Fruit fly (Drosophila melanogaster) whole organism, embryonic: ENCODE measurements around the gene CG5235.
A peak's percentile ranks its signal among the peaks of the same experiment; 100 is the strongest.

ENCODE experiments used
- Ada2b ChIP-seq: fragments of 200-800 bp; sonication (Bioruptor generic); IDR thresholded peaks from 2 replicates; pipeline ENCODE4 v1.3.6; 2022; ENCODE audit warnings: missing biosample characterization, missing genetic modification characterization
- Bdp1 ChIP-seq: fragments of 200-800 bp; sonication (Bioruptor generic); optimal IDR thresholded peaks from 3 replicates; lab custom pipeline; 2016; ENCODE audit warnings: missing biosample characterization, missing genetic modification characterization
- C15 ChIP-seq: fragments of 200-800 bp; sonication (Bioruptor generic); IDR thresholded peaks from 3 replicates; pipeline ENCODE4 v1.3.6; 2022; ENCODE audit warnings: missing biosample characterization, missing genetic modification characterization
- CG10462 ChIP-seq: fragments of 200-800 bp; sonication (Bioruptor generic); optimal IDR thresholded peaks from 2 replicates; lab custom pipeline; 2016; ENCODE audit warnings: missing biosample characterization, missing genetic modification characterization
- CG10543 ChIP-seq: fragments of 200-800 bp; sonication (Bioruptor generic); optimal IDR thresholded peaks from 3 replicates; lab custom pipeline; 2017; ENCODE audit warnings: missing biosample characterization, mild to moderate bottlenecking, missing genetic modification characterization, moderate library complexity
- CG10979 ChIP-seq: fragments of 200-800 bp; sonication (Bioruptor generic); optimal IDR thresholded peaks from 2 replicates; lab custom pipeline; 2018; ENCODE audit warnings: missing biosample characterization, mild to moderate bottlenecking, missing genetic modification characterization, moderate library complexity
- CG11504 ChIP-seq: fragments of 200-800 bp; sonication (Bioruptor generic); optimal IDR thresholded peaks from 3 replicates; lab custom pipeline; 2019; ENCODE audit warnings: missing biosample characterization, mild to moderate bottlenecking, missing genetic modification characterization, moderate library complexity
- CG12071 ChIP-seq: fragments of 200-800 bp; sonication (Bioruptor generic); optimal IDR thresholded peaks from 3 replicates; lab custom pipeline; 2018; ENCODE audit warnings: missing biosample characterization, mild to moderate bottlenecking, missing genetic modification characterization
- CG12659 ChIP-seq: fragments of 200-800 bp; sonication (Bioruptor generic); optimal IDR thresholded peaks from 3 replicates; lab custom pipeline; 2017; ENCODE audit warnings: mild to moderate bottlenecking, missing biosample characterization, missing genetic modification reagents, missing genetic modification characterization
- CG13287 ChIP-seq: fragments of 200-800 bp; sonication (Bioruptor generic); IDR thresholded peaks from 2 replicates; pipeline ENCODE4 v1.3.6; 2022; ENCODE audit warnings: missing biosample characterization, missing genetic modification characterization; ENCODE audit not compliant: partially characterized antibody
- CG13894 ChIP-seq: fragments of 200-800 bp; sonication (Bioruptor generic); optimal IDR thresholded peaks from 3 replicates; lab custom pipeline; 2018; ENCODE audit warnings: missing biosample characterization, mild to moderate bottlenecking, missing genetic modification characterization, moderate library complexity
- CG15479 ChIP-seq: fragments of 200-800 bp; sonication (Bioruptor generic); optimal IDR thresholded peaks from 3 replicates; lab custom pipeline; 2019; ENCODE audit warnings: missing biosample characterization, mild to moderate bottlenecking, missing genetic modification characterization, moderate library complexity
- CG1603 ChIP-seq: fragments of 200-800 bp; sonication (Bioruptor generic); optimal IDR thresholded peaks from 2 replicates; lab custom pipeline; 2019; ENCODE audit warnings: missing biosample characterization, mild to moderate bottlenecking, missing genetic modification characterization, moderate library complexity
- CG18619 ChIP-seq: fragments of 200-800 bp; sonication (Bioruptor generic); optimal IDR thresholded peaks from 3 replicates; lab custom pipeline; 2017; ENCODE audit warnings: missing biosample characterization, mild to moderate bottlenecking, missing genetic modification characterization
- CG31441 ChIP-seq: fragments of 200-800 bp; sonication (Bioruptor generic); IDR thresholded peaks from 2 replicates; pipeline ENCODE4 v1.3.6; 2022; ENCODE audit warnings: missing biosample characterization, missing genetic modification characterization
- CG32767 ChIP-seq: fragments of 200-800 bp; sonication (Bioruptor generic); IDR thresholded peaks from 2 replicates; pipeline ENCODE4 v1.3.6; 2022; ENCODE audit warnings: missing biosample characterization, missing genetic modification characterization
- CG33557 ChIP-seq: fragments of 200-800 bp; sonication (Bioruptor generic); optimal IDR thresholded peaks from 2 replicates; lab custom pipeline; 2019; ENCODE audit warnings: missing biosample characterization, mild to moderate bottlenecking, missing genetic modification characterization, moderate library complexity
- CG43689 ChIP-seq: fragments of 200-800 bp; sonication (Bioruptor generic); IDR thresholded peaks from 2 replicates; pipeline ENCODE4 v1.3.6; 2022; ENCODE audit warnings: missing biosample characterization, missing genetic modification characterization
- CG4730 ChIP-seq: fragments of 200-800 bp; sonication (Bioruptor generic); IDR thresholded peaks from 2 replicates; pipeline ENCODE4 v1.3.6; 2022; ENCODE audit warnings: missing biosample characterization, missing genetic modification characterization
- CG9797 ChIP-seq: fragments of 200-800 bp; sonication (Bioruptor generic); optimal IDR thresholded peaks from 3 replicates; lab custom pipeline; 2018; ENCODE audit warnings: missing biosample characterization, mild to moderate bottlenecking, missing genetic modification characterization
- CTCF ChIP-seq: fragments of 200-800 bp; sonication (Bioruptor generic); optimal IDR thresholded peaks from 2 replicates; lab custom pipeline; 2017; ENCODE audit warnings: missing biosample characterization, mild to moderate bottlenecking, missing genetic modification characterization, moderate library complexity
- D19B ChIP-seq: fragments of 200-800 bp; sonication (Bioruptor generic); optimal IDR thresholded peaks from 2 replicates; lab custom pipeline; 2017; ENCODE audit warnings: missing biosample characterization, mild to moderate bottlenecking, missing genetic modification characterization
- Doc3 ChIP-seq: fragments of 200-800 bp; sonication (Bioruptor generic); IDR thresholded peaks from 3 replicates; pipeline ENCODE4 v1.3.6; 2022; ENCODE audit warnings: missing biosample characterization, missing genetic modification characterization; ENCODE audit not compliant: partially characterized antibody
- GATAe ChIP-seq: fragments of 200-800 bp; sonication (Bioruptor generic); conservative IDR thresholded peaks from 2 replicates; pipeline ENCODE4 v1.3.6; 2022; ENCODE audit warnings: missing biosample characterization, missing genetic modification characterization
- HLHmδ ChIP-seq: fragments of 200-800 bp; sonication (Bioruptor generic); optimal IDR thresholded peaks from 2 replicates; lab custom pipeline; 2018; ENCODE audit warnings: missing biosample characterization, mild to moderate bottlenecking, missing genetic modification characterization, moderate library complexity
- HmgZ ChIP-seq: fragments of 200-800 bp; sonication (Bioruptor generic); optimal IDR thresholded peaks from 2 replicates; lab custom pipeline; 2018; ENCODE audit warnings: missing biosample characterization, mild to moderate bottlenecking, missing genetic modification characterization
- Hr51 ChIP-seq, 2 experiments: fragments of 200-800 bp; sonication (Bioruptor generic); optimal IDR thresholded peaks; 2 replicates in 1 of 2; 3 replicates in 1 of 2; lab custom pipeline; 2016 to 2018; ENCODE audit warnings: missing biosample characterization in 2 of 2, missing genetic modification characterization in 2 of 2, mild to moderate bottlenecking in 1 of 2, moderate library complexity in 1 of 2
- Hr78 ChIP-seq, 2 experiments: fragments of 200-800 bp in 1 of 2; fragments of >200 bp in 1 of 2; sonication (Bioruptor generic) in 1 of 2; optimal IDR thresholded peaks; 2 replicates each; lab custom pipeline; 2017 to 2019; ENCODE audit warnings: missing biosample characterization in 2 of 2, missing genetic modification characterization in 2 of 2, mild to moderate bottlenecking in 1 of 2, moderate library complexity in 1 of 2
- Jarid2 ChIP-seq: fragments of 200-800 bp; sonication (Bioruptor generic); optimal IDR thresholded peaks from 3 replicates; lab custom pipeline; 2017; ENCODE audit warnings: mild to moderate bottlenecking, missing biosample characterization, missing genetic modification reagents, missing genetic modification characterization
- Mes4 ChIP-seq: fragments of 200-800 bp; sonication (Bioruptor generic); optimal IDR thresholded peaks from 2 replicates; lab custom pipeline; 2016; ENCODE audit warnings: missing biosample characterization, missing genetic modification characterization
- NK7.1 ChIP-seq: fragments of 200-800 bp; sonication (Bioruptor generic); optimal IDR thresholded peaks from 3 replicates; lab custom pipeline; 2016; ENCODE audit warnings: missing biosample characterization, missing genetic modification characterization
- Oaz ChIP-seq: fragments of 200-800 bp; sonication (Bioruptor generic); IDR thresholded peaks from 2 replicates; pipeline ENCODE4 v1.3.6; 2022; ENCODE audit warnings: missing biosample characterization, missing genetic modification characterization
- Sry-δ ChIP-seq: fragments of 200-800 bp; sonication (Bioruptor generic); optimal IDR thresholded peaks from 2 replicates; lab custom pipeline; 2016; ENCODE audit warnings: missing biosample characterization, missing genetic modification characterization
- Ssrp ChIP-seq: fragments of 200-800 bp; sonication (Bioruptor generic); optimal IDR thresholded peaks from 2 replicates; lab custom pipeline; 2018; ENCODE audit warnings: missing biosample characterization, mild to moderate bottlenecking, missing genetic modification characterization, moderate library complexity
- al ChIP-seq: fragments of 200-800 bp; sonication (Bioruptor generic); IDR thresholded peaks from 2 replicates; pipeline ENCODE4 v1.3.6; 2022; ENCODE audit warnings: missing biosample characterization, missing genetic modification characterization
- br ChIP-seq: fragments of >200 bp; optimal IDR thresholded peaks from 2 replicates; lab custom pipeline; 2017
- cato ChIP-seq: fragments of 200-800 bp; sonication (Bioruptor generic); optimal IDR thresholded peaks from 2 replicates; lab custom pipeline; 2016; ENCODE audit warnings: missing biosample characterization, missing genetic modification characterization, borderline replicate concordance
- crol ChIP-seq: fragments of 200-800 bp; sonication (Bioruptor generic); IDR thresholded peaks from 2 replicates; pipeline ENCODE4 v1.3.6; 2022; ENCODE audit warnings: missing biosample characterization, missing genetic modification characterization
- dysf ChIP-seq: fragments of 200-800 bp; sonication (Bioruptor generic); IDR thresholded peaks from 3 replicates; pipeline ENCODE4 v1.3.6; 2022; ENCODE audit warnings: missing biosample characterization, missing genetic modification characterization
- jumu ChIP-seq: fragments of 200-800 bp; sonication (Bioruptor generic); optimal IDR thresholded peaks from 3 replicates; lab custom pipeline; 2016; ENCODE audit warnings: missing biosample characterization, missing genetic modification characterization
- kah ChIP-seq: fragments of 200-800 bp; sonication (Bioruptor generic); optimal IDR thresholded peaks from 2 replicates; lab custom pipeline; 2018; ENCODE audit warnings: missing biosample characterization, mild to moderate bottlenecking, missing genetic modification characterization
- p53 ChIP-seq: fragments of 200-800 bp; sonication (Bioruptor generic); optimal IDR thresholded peaks from 2 replicates; lab custom pipeline; 2016; ENCODE audit warnings: missing biosample characterization, missing genetic modification characterization
- prd ChIP-seq, 3 experiments: fragments of >200 bp in 2 of 3; fragments of 200-800 bp in 1 of 3; sonication (Bioruptor generic) in 1 of 3; optimal IDR thresholded peaks in 2 of 3; IDR thresholded peaks in 1 of 3; 2 replicates in 2 of 3; 3 replicates in 1 of 3; pipeline versions ENCODE4 v1.3.6 to Lab custom; 2017 to 2022; ENCODE audit warnings: missing biosample characterization in 1 of 3, missing genetic modification characterization in 1 of 3
- sd ChIP-seq: fragments of 200-800 bp; sonication (Bioruptor generic); optimal IDR thresholded peaks from 3 replicates; lab custom pipeline; 2018; ENCODE audit warnings: missing biosample characterization, mild to moderate bottlenecking, missing genetic modification characterization, moderate library complexity
- slbo ChIP-seq: fragments of 200-800 bp; sonication (Bioruptor generic); IDR thresholded peaks from 2 replicates; pipeline ENCODE4 v1.3.6; 2022; ENCODE audit warnings: missing biosample characterization, missing genetic modification characterization
- sqz ChIP-seq: fragments of 200-800 bp; sonication (Bioruptor generic); optimal IDR thresholded peaks from 3 replicates; lab custom pipeline; 2018; ENCODE audit warnings: missing biosample characterization, mild to moderate bottlenecking, missing genetic modification characterization
- tap ChIP-seq: fragments of 200-800 bp; optimal IDR thresholded peaks from 3 replicates; lab custom pipeline; 2019; ENCODE audit warnings: missing biosample characterization, mild to moderate bottlenecking, missing genetic modification characterization, moderate library complexity
- toy ChIP-seq: fragments of 200-800 bp; sonication (Bioruptor generic); IDR thresholded peaks from 2 replicates; pipeline ENCODE4 v1.3.6; 2022; ENCODE audit warnings: missing biosample characterization, missing genetic modification characterization
- unc-4 ChIP-seq: fragments of 200-800 bp; sonication (Bioruptor generic); IDR thresholded peaks from 2 replicates; pipeline ENCODE4 v1.3.6; 2022; ENCODE audit warnings: missing biosample characterization, missing genetic modification characterization; ENCODE audit not compliant: partially characterized antibody

CG5235 gene

DNA sequence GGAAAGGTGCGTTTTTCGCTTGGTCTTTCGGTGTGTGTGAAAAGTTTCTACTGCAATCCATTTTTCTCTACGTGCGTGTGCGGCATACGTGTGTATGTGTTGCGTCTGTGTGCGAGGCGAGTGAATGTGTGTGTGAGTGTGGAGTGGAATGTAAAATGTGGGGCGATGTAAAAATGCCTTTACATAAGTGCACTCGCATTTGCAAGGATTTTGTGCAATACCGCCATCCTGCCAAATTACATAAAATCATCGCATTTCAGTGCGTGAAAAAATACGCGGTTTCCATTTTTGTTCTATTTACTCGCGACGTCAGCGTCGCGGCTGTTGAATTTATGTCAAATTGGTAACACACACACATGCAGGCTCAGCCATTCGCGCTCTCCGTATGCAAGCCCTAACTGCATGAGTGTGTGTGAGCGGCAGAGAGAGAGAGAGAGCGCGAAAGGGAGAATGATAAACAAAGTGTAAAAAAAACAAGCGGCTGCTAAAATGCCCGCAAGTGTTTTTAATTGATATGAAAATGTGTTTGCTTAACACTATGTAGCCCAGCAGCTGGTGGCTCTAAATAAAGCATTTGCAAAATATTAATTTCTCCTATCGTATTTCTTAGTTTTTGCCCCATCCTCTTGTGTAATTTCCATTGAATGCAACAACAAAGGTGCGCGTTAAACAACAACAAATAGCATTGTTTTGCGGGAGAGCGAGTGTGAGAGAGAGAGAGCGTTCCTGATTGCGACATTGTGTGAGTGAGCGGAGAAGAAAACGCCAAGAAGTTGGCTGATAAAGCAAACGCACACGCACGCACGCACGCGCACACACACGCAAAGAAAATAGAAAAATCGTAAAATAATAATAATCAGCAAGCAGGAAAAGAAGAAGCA lies 37.8 kb downstream of the CG5235 start (continued):
- TF ChIP-seq CG10462 = no peak
- TF ChIP-seq Ada2b (GFP tag; lab: Robert Waterston, UW) = no peak
- TF ChIP-seq CG32767 (GFP tag; lab: Robert Waterston, UW) = peak; percentile 32; the same call in 1 of the 2 replicates
- no peak for TF ChIP-seq CG11504 (tag; lab: Kevin White, UChicago)
- TF ChIP-seq CG13287 (GFP tag; lab: Robert Waterston, UW) = no peak; the same call in 1 of the 2 replicates
- TF ChIP-seq CG10543 (GFP tag; lab: Kevin White, UChicago) = no peak
- TF ChIP-seq toy (GFP tag; lab: Robert Waterston, UW) = no peak
- no peak for TF ChIP-seq Mes4 (GFP tag; lab: Kevin White, UChicago)
- TF ChIP-seq Hr78 (GFP tag; optimal IDR thresholded peaks at IDR 0.05; lab: Kevin White, UChicago) = no peak
- no peak for TF ChIP-seq tap
- no peak for TF ChIP-seq CG43689 (GFP tag; lab: Robert Waterston, UW)
- TF ChIP-seq Oaz (GFP tag; lab: Robert Waterston, UW) = no peak
- no peak for TF ChIP-seq unc-4 (GFP tag; lab: Robert Waterston, UW)
- no peak for TF ChIP-seq CG1603 (tag; lab: Kevin White, UChicago)
- TF ChIP-seq GATAe (GFP tag; lab: Robert Waterston, UW) = peak; percentile 17; the same call in 1 of the 2 replicates
- TF ChIP-seq HmgZ (tag; lab: Kevin White, UChicago) = no peak
- no peak for TF ChIP-seq slbo
- TF ChIP-seq CG18619 (GFP tag; lab: Kevin White, UChicago) = no peak
- TF ChIP-seq dysf (GFP tag; lab: Robert Waterston, UW) = no peak
- TF ChIP-seq CG15479 (GFP tag; lab: Kevin White, UChicago) = peak; percentile 95
- TF ChIP-seq Ssrp (tag; lab: Kevin White, UChicago) = no peak
- no peak for TF ChIP-seq Bdp1 (GFP tag; lab: Kevin White, UChicago)
- peak; percentile 39 for TF ChIP-seq kah (GFP tag; lab: Kevin White, UChicago)
- TF ChIP-seq Jarid2 = no peak
- TF ChIP-seq jumu (GFP tag; lab: Kevin White, UChicago) = no peak
- no peak for TF ChIP-seq CG9797 (GFP tag; lab: Kevin White, UChicago)
- peak; percentile 90 for TF ChIP-seq sd
- no peak for TF ChIP-seq al (GFP tag; lab: Robert Waterston, UW)
- TF ChIP-seq CG33557 (GFP tag; lab: Kevin White, UChicago) = no peak
- no peak for TF ChIP-seq HLHmδ (GFP tag; lab: Kevin White, UChicago)
- no peak for TF ChIP-seq C15 (GFP tag; lab: Robert Waterston, UW)
- no peak for TF ChIP-seq crol
- TF ChIP-seq CG12071 (GFP tag; lab: Kevin White, UChicago) = no peak
- no peak for TF ChIP-seq Sry-δ
- no peak for TF ChIP-seq CG31441 (GFP tag; lab: Robert Waterston, UW)
- TF ChIP-seq CTCF = no peak
- no peak for TF ChIP-seq D19B (GFP tag; lab: Kevin White, UChicago)
- TF ChIP-seq prd (optimal IDR thresholded peaks at IDR 0.05; lab: Kevin White, UChicago) = no peak
- TF ChIP-seq prd (GFP tag; IDR thresholded peaks at IDR 0.05; lab: Robert Waterston, UW) = no peak
- TF ChIP-seq sqz (GFP tag; lab: Kevin White, UChicago) = peak; percentile 91
- TF ChIP-seq br (lab: Kevin White, UChicago) = no peak
- no peak for TF ChIP-seq Doc3 (GFP tag; lab: Robert Waterston, UW)
- TF ChIP-seq NK7.1 (GFP tag; lab: Kevin White, UChicago) = no peak
- TF ChIP-seq p53 (GFP tag; lab: Kevin White, UChicago) = no peak
- no peak for TF ChIP-seq CG4730 (GFP tag; lab: Robert Waterston, UW)
- no peak for TF ChIP-seq Hr51 (GFP tag; optimal IDR thresholded peaks at IDR 0.05; lab: Kevin White, UChicago)
- no peak for TF ChIP-seq cato (GFP tag; lab: Kevin White, UChicago)
- no peak for TF ChIP-seq CG12659 (GFP tag; lab: Kevin White, UChicago)
- no peak for TF ChIP-seq CG13894 (tag; lab: Kevin White, UChicago)
- TF ChIP-seq CG10979 = no peak
